Fruit fly (Drosophila melanogaster) whole organism, embryonic: ENCODE data around the gene Irbp18.

Experiments
- Atf6 ChIP-seq: fragments of 200-800 bp; sonication (Bioruptor generic); IDR thresholded peaks from 2 replicates; pipeline ENCODE4 v1.3.6; 2022; ENCODE audit warnings: missing biosample characterization, missing genetic modification characterization
- B-H2 ChIP-seq: fragments of 200-800 bp; sonication (Bioruptor generic); optimal IDR thresholded peaks from 2 replicates; lab custom pipeline; 2018; ENCODE audit warnings: missing biosample characterization, mild to moderate bottlenecking, missing genetic modification characterization
- CG12219 ChIP-seq: fragments of 200-800 bp; sonication (Bioruptor generic); optimal IDR thresholded peaks from 3 replicates; lab custom pipeline; 2018; ENCODE audit warnings: missing biosample characterization, mild to moderate bottlenecking, missing genetic modification characterization
- CG12769 ChIP-seq: fragments of 200-800 bp; sonication (Bioruptor generic); optimal IDR thresholded peaks from 2 replicates; lab custom pipeline; 2019; ENCODE audit warnings: missing biosample characterization, mild to moderate bottlenecking, missing genetic modification characterization, moderate library complexity
- CG13287 ChIP-seq: fragments of 200-800 bp; sonication (Bioruptor generic); IDR thresholded peaks from 2 replicates; pipeline ENCODE4 v1.3.6; 2022; ENCODE audit warnings: missing biosample characterization, missing genetic modification characterization; ENCODE audit not compliant: partially characterized antibody
- CG13624 ChIP-seq: fragments of 200-800 bp; sonication (Bioruptor generic); optimal IDR thresholded peaks from 2 replicates; lab custom pipeline; 2016; ENCODE audit warnings: missing biosample characterization, missing genetic modification characterization
- CG14050 ChIP-seq: fragments of 200-800 bp; sonication (Bioruptor generic); IDR thresholded peaks from 3 replicates; pipeline ENCODE4 v1.3.6; 2022; ENCODE audit warnings: missing biosample characterization, missing genetic modification characterization
- CG15073 ChIP-seq: fragments of 200-800 bp; sonication (Bioruptor generic); optimal IDR thresholded peaks from 2 replicates; lab custom pipeline; 2016; ENCODE audit warnings: missing biosample characterization, missing genetic modification characterization
- CG30403 ChIP-seq: fragments of 200-800 bp; sonication (Bioruptor generic); optimal IDR thresholded peaks from 3 replicates; lab custom pipeline; 2016; ENCODE audit warnings: missing biosample characterization, missing genetic modification characterization
- CG30431 ChIP-seq: fragments of 200-800 bp; sonication (Bioruptor generic); optimal IDR thresholded peaks from 2 replicates; lab custom pipeline; 2017; ENCODE audit warnings: missing biosample characterization, missing genetic modification characterization
- CG31365 ChIP-seq: fragments of 200-800 bp; sonication (Bioruptor generic); optimal IDR thresholded peaks from 2 replicates; lab custom pipeline; 2018; ENCODE audit warnings: missing biosample characterization, mild to moderate bottlenecking, missing genetic modification characterization
- CG5953 ChIP-seq: fragments of 200-800 bp; sonication (Bioruptor generic); IDR thresholded peaks from 2 replicates; pipeline ENCODE4 v1.3.6; 2022; ENCODE audit warnings: missing biosample characterization, missing genetic modification characterization
- CG6254 ChIP-seq: fragments of 200-800 bp; sonication (Bioruptor generic); optimal IDR thresholded peaks from 3 replicates; lab custom pipeline; 2017; ENCODE audit warnings: mild to moderate bottlenecking, missing biosample characterization, missing genetic modification reagents, missing genetic modification characterization
- CG6813 ChIP-seq: fragments of 200-800 bp; sonication (Bioruptor generic); optimal IDR thresholded peaks from 2 replicates; lab custom pipeline; 2017; ENCODE audit warnings: missing biosample characterization, missing genetic modification characterization, mild to moderate bottlenecking, moderate library complexity, missing genetic modification reagents
- CG7556 ChIP-seq: fragments of 200-800 bp; sonication (Bioruptor generic); optimal IDR thresholded peaks from 2 replicates; lab custom pipeline; 2017; ENCODE audit warnings: missing biosample characterization, mild to moderate bottlenecking, missing genetic modification characterization
- CG8388 ChIP-seq: fragments of 200-800 bp; sonication (Bioruptor generic); optimal IDR thresholded peaks from 2 replicates; lab custom pipeline; 2019; ENCODE audit warnings: missing biosample characterization, mild to moderate bottlenecking, missing genetic modification characterization, moderate library complexity
- CG9437 ChIP-seq: fragments of 200-800 bp; sonication (Bioruptor generic); optimal IDR thresholded peaks from 2 replicates; lab custom pipeline; 2018; ENCODE audit warnings: missing biosample characterization, mild to moderate bottlenecking, missing genetic modification characterization
- CG9797 ChIP-seq: fragments of 200-800 bp; sonication (Bioruptor generic); optimal IDR thresholded peaks from 3 replicates; lab custom pipeline; 2018; ENCODE audit warnings: missing biosample characterization, mild to moderate bottlenecking, missing genetic modification characterization
- CG9876 ChIP-seq: fragments of 200-800 bp; sonication (Bioruptor generic); optimal IDR thresholded peaks from 2 replicates; lab custom pipeline; 2016; ENCODE audit warnings: missing biosample characterization, missing genetic modification characterization
- CTCF ChIP-seq: fragments of 200-800 bp; sonication (Bioruptor generic); optimal IDR thresholded peaks from 2 replicates; lab custom pipeline; 2017; ENCODE audit warnings: missing biosample characterization, mild to moderate bottlenecking, missing genetic modification characterization, moderate library complexity
- Camta ChIP-seq: fragments of 200-800 bp; sonication (Bioruptor generic); optimal IDR thresholded peaks from 2 replicates; lab custom pipeline; 2016; ENCODE audit warnings: missing biosample characterization, missing genetic modification characterization
- Deaf1 ChIP-seq: fragments of 200-800 bp; optimal IDR thresholded peaks from 3 replicates; lab custom pipeline; 2019; ENCODE audit warnings: missing biosample characterization, mild to moderate bottlenecking, missing genetic modification characterization, moderate library complexity
- Dll ChIP-seq: fragments of 200-800 bp; sonication (Bioruptor generic); IDR thresholded peaks from 4 replicates; pipeline ENCODE4 v1.3.6; 2022; ENCODE audit warnings: missing biosample characterization, missing genetic modification characterization; ENCODE audit not compliant: partially characterized antibody
- H15 ChIP-seq: fragments of 200-800 bp; sonication (Bioruptor generic); IDR thresholded peaks from 3 replicates; pipeline ENCODE4 v1.3.6; 2022; ENCODE audit warnings: missing biosample characterization, missing genetic modification characterization
- HLHmδ ChIP-seq: fragments of 200-800 bp; sonication (Bioruptor generic); optimal IDR thresholded peaks from 2 replicates; lab custom pipeline; 2018; ENCODE audit warnings: missing biosample characterization, mild to moderate bottlenecking, missing genetic modification characterization, moderate library complexity
- HmgD ChIP-seq: fragments of 200-800 bp; sonication (Bioruptor generic); optimal IDR thresholded peaks from 3 replicates; lab custom pipeline; 2016; ENCODE audit warnings: missing biosample characterization, missing genetic modification characterization
- HmgZ ChIP-seq: fragments of 200-800 bp; sonication (Bioruptor generic); optimal IDR thresholded peaks from 2 replicates; lab custom pipeline; 2018; ENCODE audit warnings: missing biosample characterization, mild to moderate bottlenecking, missing genetic modification characterization
- MESR4 ChIP-seq: fragments of 200-800 bp; sonication (Bioruptor generic); optimal IDR thresholded peaks from 2 replicates; lab custom pipeline; 2018; ENCODE audit warnings: missing biosample characterization, mild to moderate bottlenecking, missing genetic modification characterization, moderate library complexity
- Xbp1 ChIP-seq: fragments of 200-800 bp; sonication (Bioruptor generic); optimal IDR thresholded peaks from 3 replicates; lab custom pipeline; 2016; ENCODE audit warnings: missing biosample characterization, mild to moderate bottlenecking, missing genetic modification characterization
- ase ChIP-seq: fragments of 200-800 bp; sonication (Bioruptor generic); IDR thresholded peaks from 3 replicates; pipeline ENCODE4 v1.3.6; 2022; ENCODE audit warnings: missing biosample characterization, missing genetic modification characterization
- bbx ChIP-seq: fragments of 200-800 bp; sonication (Bioruptor generic); IDR thresholded peaks from 2 replicates; pipeline ENCODE4 v1.3.6; 2022; ENCODE audit warnings: missing biosample characterization, missing genetic modification characterization; ENCODE audit not compliant: partially characterized antibody
- chn ChIP-seq: fragments of 200-800 bp; sonication (Bioruptor generic); optimal IDR thresholded peaks from 2 replicates; lab custom pipeline; 2016; ENCODE audit warnings: missing biosample characterization, missing genetic modification characterization
- ci ChIP-seq: fragments of 200-800 bp; sonication (Bioruptor generic); IDR thresholded peaks from 3 replicates; pipeline ENCODE4 v1.3.6; 2022; ENCODE audit warnings: missing biosample characterization, missing genetic modification characterization
- crc ChIP-seq: fragments of 200-800 bp; sonication (Bioruptor generic); optimal IDR thresholded peaks from 2 replicates; lab custom pipeline; 2016; ENCODE audit warnings: missing biosample characterization, missing genetic modification characterization
- fru ChIP-seq: fragments of >200 bp; optimal IDR thresholded peaks from 2 replicates; lab custom pipeline; 2017
- ftz-f1 ChIP-seq: fragments of 200-800 bp; sonication (Bioruptor generic); optimal IDR thresholded peaks from 2 replicates; lab custom pipeline; 2016; ENCODE audit warnings: missing biosample characterization, missing genetic modification characterization
- gem ChIP-seq: fragments of 200-800 bp; sonication (Bioruptor generic); optimal IDR thresholded peaks from 2 replicates; lab custom pipeline; 2019; ENCODE audit warnings: missing biosample characterization, mild to moderate bottlenecking, missing genetic modification characterization, moderate library complexity
- mld ChIP-seq: fragments of 200-800 bp; sonication (Bioruptor generic); IDR thresholded peaks from 3 replicates; pipeline ENCODE4 v1.3.6; 2022; ENCODE audit warnings: missing biosample characterization, missing genetic modification characterization; ENCODE audit not compliant: partially characterized antibody
- odd ChIP-seq: fragments of 200-800 bp; sonication (Bioruptor generic); optimal IDR thresholded peaks from 2 replicates; lab custom pipeline; 2017; ENCODE audit warnings: missing biosample characterization, mild to moderate bottlenecking, missing genetic modification characterization
- onecut ChIP-seq: fragments of 200-800 bp; sonication (Bioruptor generic); IDR thresholded peaks from 2 replicates; pipeline ENCODE4 v1.3.6; 2022; ENCODE audit warnings: missing biosample characterization, missing genetic modification characterization
- org-1 ChIP-seq: fragments of 200-800 bp; sonication (Bioruptor generic); optimal IDR thresholded peaks from 2 replicates; lab custom pipeline; 2017; ENCODE audit warnings: missing biosample characterization, missing genetic modification characterization
- otp ChIP-seq: fragments of 200-800 bp; sonication (Bioruptor generic); IDR thresholded peaks from 3 replicates; pipeline ENCODE4, ENCODE4 v1.3.6; 2022; ENCODE audit warnings: missing biosample characterization, missing genetic modification characterization
- pan ChIP-seq, 4 experiments: fragments of >200 bp in 3 of 4; fragments of 200-800 bp in 1 of 4; sonication (Bioruptor generic) in 1 of 4; optimal IDR thresholded peaks in 3 of 4; IDR thresholded peaks in 1 of 4; 2 replicates each; pipeline versions ENCODE4 v1.3.6 to Lab custom; 2017 to 2022; ENCODE audit warnings: missing biosample characterization in 2 of 4, missing genetic modification characterization in 2 of 4, mixed read lengths in 1 of 4
- pb ChIP-seq: fragments of 200-800 bp; sonication (Bioruptor generic); optimal IDR thresholded peaks from 3 replicates; lab custom pipeline; 2016; ENCODE audit warnings: missing biosample characterization, missing genetic modification characterization
- pzg ChIP-seq: fragments of 200-800 bp; sonication (Bioruptor generic); optimal IDR thresholded peaks from 3 replicates; lab custom pipeline; 2018; ENCODE audit warnings: missing biosample characterization, mild to moderate bottlenecking, missing genetic modification characterization, moderate library complexity
- run ChIP-seq: fragments of 200-800 bp; sonication (Bioruptor generic); optimal IDR thresholded peaks from 3 replicates; lab custom pipeline; 2018; ENCODE audit warnings: missing biosample characterization, mild to moderate bottlenecking, missing genetic modification characterization
- slbo ChIP-seq: fragments of 200-800 bp; sonication (Bioruptor generic); IDR thresholded peaks from 2 replicates; pipeline ENCODE4 v1.3.6; 2022; ENCODE audit warnings: missing biosample characterization, missing genetic modification characterization
- so ChIP-seq: fragments of 200-800 bp; sonication (Bioruptor generic); IDR thresholded peaks from 3 replicates; pipeline ENCODE4 v1.3.6; 2022; ENCODE audit warnings: missing biosample characterization, missing genetic modification characterization
- ttk ChIP-seq: fragments of 200-800 bp; sonication (Bioruptor generic); IDR thresholded peaks from 2 replicates; pipeline ENCODE4 v2.1.2; 2022; ENCODE audit warnings: missing biosample characterization, missing genetic modification characterization
- yki ChIP-seq: fragments of >200 bp; optimal IDR thresholded peaks from 3 replicates; lab custom pipeline; 2018
- zen ChIP-seq: fragments of 200-800 bp; sonication (Bioruptor generic); optimal IDR thresholded peaks from 3 replicates; lab custom pipeline; 2018; ENCODE audit warnings: missing biosample characterization, mild to moderate bottlenecking, missing genetic modification characterization, moderate library complexity

The Irbp18 gene

dm6 chr3L:11096195-11096908 lies 1.6 kb downstream of the Irbp18 start, which contains the start of the genes CG46439, Iyd and CG33947 (continued):
- TF ChIP-seq zen (no peak), CTCF (peak; percentile 23), B-H2 (peak; percentile 6), yki (peak; percentile 52), pan (optimal IDR thresholded peaks at IDR 0.05; lab: Kevin White, UChicago) (no peak), pan (GFP tag; optimal IDR thresholded peaks at IDR 0.05 in 1 of 2, IDR thresholded peaks at IDR 0.05 in 1 of 2) (no peak), CG30403 (GFP tag; lab: Kevin White, UChicago) (no peak), CG7556 (GFP tag; lab: Kevin White, UChicago) (peak; percentile 24), Deaf1 (tag; lab: Kevin White, UChicago) (peak; percentile 46), H15 (GFP tag; lab: Robert Waterston, UW) (no peak), crc (no peak), MESR4 (GFP tag; lab: Kevin White, UChicago) (peak; percentile 37), bbx (GFP tag; lab: Robert Waterston, UW) (no peak), slbo (GFP tag; lab: Robert Waterston, UW) (no peak), CG9797 (peak; percentile 32), odd (GFP tag; lab: Kevin White, UChicago) (no peak), CG31365 (no peak), CG14050 (GFP tag; lab: Robert Waterston, UW) (no peak), gem (tag; lab: Kevin White, UChicago) (peak; percentile 5), mld (GFP tag; lab: Robert Waterston, UW) (no peak), CG6254 (GFP tag; lab: Kevin White, UChicago) (no peak), run (tag; lab: Kevin White, UChicago) (no peak), CG30431 (GFP tag; lab: Kevin White, UChicago) (no peak), CG13287 (GFP tag; lab: Robert Waterston, UW) (peak; percentile 50), CG12219 (GFP tag; lab: Kevin White, UChicago) (no peak), CG8388 (GFP tag; lab: Kevin White, UChicago) (no peak), ttk (GFP tag; lab: Robert Waterston, UW) (no peak), HmgZ (peak; percentile 13), Atf6 (GFP tag; lab: Robert Waterston, UW) (peak; percentile 56), ftz-f1 (peak; percentile 82), CG9876 (GFP tag; lab: Kevin White, UChicago) (no peak), CG9437 (GFP tag; lab: Kevin White, UChicago) (no peak), Dll (GFP tag; lab: Robert Waterston, UW) (no peak), otp (GFP tag; lab: Robert Waterston, UW) (no peak), Xbp1 (GFP tag; lab: Kevin White, UChicago) (no peak), onecut (GFP tag; lab: Robert Waterston, UW) (peak; percentile 45; the same call in 1 of the 2 replicates), CG6813 (GFP tag; lab: Kevin White, UChicago) (no peak), so (GFP tag; lab: Robert Waterston, UW) (peak; percentile 40; the same call in 1 of the 3 replicates), CG5953 (no peak), org-1 (GFP tag; lab: Kevin White, UChicago) (no peak), CG15073 (GFP tag; lab: Kevin White, UChicago) (no peak), Camta (GFP tag; lab: Kevin White, UChicago) (no peak), HLHmδ (GFP tag; lab: Kevin White, UChicago) (no peak), chn (GFP tag; lab: Kevin White, UChicago) (peak; percentile 4), ci (GFP tag; lab: Robert Waterston, UW) (peak; percentile 4; the same call in 1 of the 3 replicates), HmgD (GFP tag; lab: Kevin White, UChicago) (no peak), CG12769 (no peak), fru (no peak), pb (GFP tag; lab: Kevin White, UChicago) (no peak), pzg (GFP tag; lab: Kevin White, UChicago) (peak; percentile 37), CG13624 (GFP tag; lab: Kevin White, UChicago) (no peak), ase (GFP tag; lab: Robert Waterston, UW) (no peak)
